Fruit fly (Drosophila melanogaster) whole organism, embryonic: Measurements from ENCODE around the gene GXIVsPLA2.

Source experiments
- CG11723 ChIP-seq: fragments of 200-800 bp; sonication (Bioruptor generic); optimal IDR thresholded peaks from 2 replicates; lab custom pipeline; 2017; ENCODE audit warnings: missing biosample characterization, mild to moderate bottlenecking, missing genetic modification characterization
- CG13424 ChIP-seq: fragments of 200-800 bp; sonication (Bioruptor generic); optimal IDR thresholded peaks from 2 replicates; lab custom pipeline; 2019; ENCODE audit warnings: missing biosample characterization, mild to moderate bottlenecking, missing genetic modification characterization, moderate library complexity
- CG14441 ChIP-seq: fragments of 200-800 bp; sonication (Bioruptor generic); IDR thresholded peaks from 2 replicates; pipeline ENCODE4 v1.3.6; 2022; ENCODE audit warnings: missing biosample characterization, missing genetic modification characterization
- CG14965 ChIP-seq: fragments of 200-800 bp; sonication (Bioruptor generic); optimal IDR thresholded peaks from 2 replicates; lab custom pipeline; 2016; ENCODE audit warnings: missing biosample characterization, missing genetic modification characterization, borderline replicate concordance
- CG1603 ChIP-seq: fragments of 200-800 bp; sonication (Bioruptor generic); optimal IDR thresholded peaks from 2 replicates; lab custom pipeline; 2019; ENCODE audit warnings: missing biosample characterization, mild to moderate bottlenecking, missing genetic modification characterization, moderate library complexity
- CG2116 ChIP-seq: fragments of 200-800 bp; sonication (Bioruptor generic); optimal IDR thresholded peaks from 3 replicates; lab custom pipeline; 2018; ENCODE audit warnings: missing biosample characterization, mild to moderate bottlenecking, missing genetic modification characterization
- CG3065 ChIP-seq: fragments of 200-800 bp; sonication (Bioruptor generic); optimal IDR thresholded peaks from 2 replicates; lab custom pipeline; 2016; ENCODE audit warnings: missing biosample characterization, missing genetic modification characterization
- CG31224 ChIP-seq: fragments of 200-800 bp; sonication (Bioruptor generic); IDR thresholded peaks from 2 replicates; pipeline ENCODE4 v1.3.6; 2022; ENCODE audit warnings: missing biosample characterization, missing genetic modification characterization
- CG31365 ChIP-seq: fragments of 200-800 bp; sonication (Bioruptor generic); optimal IDR thresholded peaks from 2 replicates; lab custom pipeline; 2018; ENCODE audit warnings: missing biosample characterization, mild to moderate bottlenecking, missing genetic modification characterization
- CG33557 ChIP-seq: fragments of 200-800 bp; sonication (Bioruptor generic); optimal IDR thresholded peaks from 2 replicates; lab custom pipeline; 2019; ENCODE audit warnings: missing biosample characterization, mild to moderate bottlenecking, missing genetic modification characterization, moderate library complexity
- CG4328 ChIP-seq: fragments of 200-800 bp; sonication (Bioruptor generic); optimal IDR thresholded peaks from 3 replicates; lab custom pipeline; 2017; ENCODE audit warnings: missing biosample characterization, missing genetic modification reagents, missing genetic modification characterization
- CG4707 ChIP-seq: fragments of 200-800 bp; sonication (Bioruptor generic); optimal IDR thresholded peaks from 2 replicates; lab custom pipeline; 2018; ENCODE audit warnings: missing biosample characterization, mild to moderate bottlenecking, missing genetic modification characterization, moderate library complexity
- CG6854 ChIP-seq: fragments of 200-800 bp; sonication (Bioruptor generic); optimal IDR thresholded peaks from 3 replicates; lab custom pipeline; 2017; ENCODE audit warnings: missing biosample characterization, mild to moderate bottlenecking, missing genetic modification characterization
- CG8089 ChIP-seq: fragments of 200-800 bp; sonication (Bioruptor generic); optimal IDR thresholded peaks from 3 replicates; lab custom pipeline; 2016; ENCODE audit warnings: missing biosample characterization, missing genetic modification characterization
- CTCF ChIP-seq: fragments of 200-800 bp; sonication (Bioruptor generic); optimal IDR thresholded peaks from 2 replicates; lab custom pipeline; 2017; ENCODE audit warnings: missing biosample characterization, mild to moderate bottlenecking, missing genetic modification characterization, moderate library complexity
- Dbx ChIP-seq: fragments of 200-800 bp; sonication (Bioruptor generic); IDR thresholded peaks from 3 replicates; pipeline ENCODE4 v1.3.6; 2022; ENCODE audit warnings: missing biosample characterization, missing genetic modification characterization
- Fer1 ChIP-seq: fragments of 200-800 bp; sonication (Bioruptor generic); optimal IDR thresholded peaks from 2 replicates; lab custom pipeline; 2017; ENCODE audit warnings: missing biosample characterization, mild to moderate bottlenecking, missing genetic modification characterization
- HmgZ ChIP-seq: fragments of 200-800 bp; sonication (Bioruptor generic); optimal IDR thresholded peaks from 2 replicates; lab custom pipeline; 2018; ENCODE audit warnings: missing biosample characterization, mild to moderate bottlenecking, missing genetic modification characterization
- Hmr ChIP-seq: fragments of 200-800 bp; sonication (Bioruptor generic); optimal IDR thresholded peaks from 3 replicates; lab custom pipeline; 2017; ENCODE audit warnings: mild to moderate bottlenecking, missing biosample characterization, missing genetic modification reagents, missing genetic modification characterization
- Max ChIP-seq: fragments of 200-800 bp; sonication (Bioruptor generic); optimal IDR thresholded peaks from 2 replicates; lab custom pipeline; 2016; ENCODE audit warnings: missing biosample characterization, mild to moderate bottlenecking, missing genetic modification characterization
- NfI ChIP-seq: fragments of 200-800 bp; sonication (Bioruptor generic); optimal IDR thresholded peaks from 3 replicates; lab custom pipeline; 2018; ENCODE audit warnings: missing biosample characterization, mild to moderate bottlenecking, missing genetic modification characterization, moderate library complexity
- PHDP ChIP-seq: fragments of 200-800 bp; sonication (Bioruptor generic); optimal IDR thresholded peaks from 3 replicates; lab custom pipeline; 2018; ENCODE audit warnings: missing biosample characterization, mild to moderate bottlenecking, missing genetic modification characterization, moderate library complexity
- Poxn ChIP-seq: fragments of 200-800 bp; sonication (Bioruptor generic); IDR thresholded peaks from 2 replicates; pipeline ENCODE4 v1.3.6; 2022; ENCODE audit warnings: missing biosample characterization, missing genetic modification characterization
- Sox100B ChIP-seq: fragments of 200-800 bp; sonication (Bioruptor generic); optimal IDR thresholded peaks from 3 replicates; lab custom pipeline; 2018; ENCODE audit warnings: missing biosample characterization, mild to moderate bottlenecking, missing genetic modification characterization
- Usf ChIP-seq: fragments of 200-800 bp; sonication (Bioruptor generic); optimal IDR thresholded peaks from 2 replicates; lab custom pipeline; 2017; ENCODE audit warnings: missing genotype, missing biosample characterization, missing genetic modification characterization
- Xrp1 ChIP-seq: fragments of 200-800 bp; sonication (Bioruptor generic); IDR thresholded peaks from 2 replicates; pipeline ENCODE4 v1.3.6; 2022; ENCODE audit warnings: missing biosample characterization, missing genetic modification characterization
- amos ChIP-seq: fragments of 200-800 bp; sonication (Bioruptor generic); IDR thresholded peaks from 2 replicates; pipeline ENCODE4 v1.3.6; 2022; ENCODE audit warnings: missing biosample characterization, missing genetic modification characterization; ENCODE audit not compliant: partially characterized antibody
- ap ChIP-seq: fragments of 200-800 bp; sonication (Bioruptor generic); IDR thresholded peaks from 2 replicates; pipeline ENCODE4 v1.3.6; 2022; ENCODE audit warnings: missing biosample characterization, missing genetic modification characterization
- ase ChIP-seq: fragments of 200-800 bp; sonication (Bioruptor generic); IDR thresholded peaks from 3 replicates; pipeline ENCODE4 v1.3.6; 2022; ENCODE audit warnings: missing biosample characterization, missing genetic modification characterization
- az2 ChIP-seq: fragments of 200-800 bp; sonication (Bioruptor generic); optimal IDR thresholded peaks from 3 replicates; lab custom pipeline; 2016; ENCODE audit warnings: missing biosample characterization, missing genetic modification characterization
- chif ChIP-seq, 2 experiments: fragments of 200-800 bp; sonication (Bioruptor generic); optimal IDR thresholded peaks; 3 replicates each; lab custom pipeline; 2016; ENCODE audit warnings: missing biosample characterization in 2 of 2, missing genetic modification characterization in 2 of 2
- chinmo ChIP-seq: fragments of 200-800 bp; sonication (Bioruptor generic); IDR thresholded peaks from 4 replicates; pipeline ENCODE4 v1.3.6; 2022; ENCODE audit warnings: missing biosample characterization, missing genetic modification characterization; ENCODE audit not compliant: partially characterized antibody
- ci ChIP-seq: fragments of 200-800 bp; sonication (Bioruptor generic); IDR thresholded peaks from 3 replicates; pipeline ENCODE4 v1.3.6; 2022; ENCODE audit warnings: missing biosample characterization, missing genetic modification characterization
- ems ChIP-seq: fragments of 200-800 bp; sonication (Bioruptor generic); optimal IDR thresholded peaks from 3 replicates; lab custom pipeline; 2016; ENCODE audit warnings: missing biosample characterization, missing genetic modification characterization
- fu2 ChIP-seq: fragments of 200-800 bp; sonication (Bioruptor generic); optimal IDR thresholded peaks from 2 replicates; lab custom pipeline; 2016; ENCODE audit warnings: missing biosample characterization, missing genetic modification characterization
- grn ChIP-seq: fragments of 200-800 bp; sonication (Bioruptor generic); optimal IDR thresholded peaks from 3 replicates; lab custom pipeline; 2017; ENCODE audit warnings: missing biosample characterization, missing genetic modification characterization
- gsb ChIP-seq: fragments of 200-800 bp; sonication (Bioruptor generic); IDR thresholded peaks from 2 replicates; pipeline ENCODE4 v1.3.6; 2022; ENCODE audit warnings: missing biosample characterization, missing genetic modification characterization
- gsb-n ChIP-seq: fragments of 200-800 bp; sonication (Bioruptor generic); optimal IDR thresholded peaks from 3 replicates; lab custom pipeline; 2018; ENCODE audit warnings: missing biosample characterization, mild to moderate bottlenecking, missing genetic modification characterization
- h ChIP-seq: fragments of >200 bp; optimal IDR thresholded peaks from 2 replicates; lab custom pipeline; 2017
- ham ChIP-seq: fragments of 200-800 bp; sonication (Bioruptor generic); IDR thresholded peaks from 2 replicates; pipeline ENCODE4 v1.3.6; 2022; ENCODE audit warnings: missing biosample characterization, missing genetic modification characterization
- inv ChIP-seq: fragments of 200-800 bp; sonication (Bioruptor generic); IDR thresholded peaks from 2 replicates; pipeline ENCODE4 v1.3.6; 2022; ENCODE audit warnings: missing biosample characterization, missing genetic modification characterization; ENCODE audit not compliant: partially characterized antibody
- jing ChIP-seq: fragments of 200-800 bp; sonication (Bioruptor generic); optimal IDR thresholded peaks from 2 replicates; lab custom pipeline; 2018; ENCODE audit warnings: missing biosample characterization, mild to moderate bottlenecking, missing genetic modification characterization
- lab ChIP-seq: fragments of 200-800 bp; sonication (Bioruptor generic); optimal IDR thresholded peaks from 3 replicates; lab custom pipeline; 2017; ENCODE audit warnings: missing biosample characterization, missing genetic modification characterization, mild to moderate bottlenecking, moderate library complexity, missing genetic modification reagents
- mirr ChIP-seq: fragments of 200-800 bp; sonication (Bioruptor generic); optimal IDR thresholded peaks from 3 replicates; lab custom pipeline; 2018; ENCODE audit warnings: missing biosample characterization, mild to moderate bottlenecking, missing genetic modification characterization
- oc ChIP-seq: fragments of 200-800 bp; sonication (Bioruptor generic); optimal IDR thresholded peaks from 2 replicates; lab custom pipeline; 2018; ENCODE audit warnings: missing biosample characterization, mild to moderate bottlenecking, missing genetic modification characterization, moderate library complexity
- row ChIP-seq: fragments of 200-800 bp; sonication (Bioruptor generic); IDR thresholded peaks from 3 replicates; pipeline ENCODE4 v1.3.6; 2022; ENCODE audit warnings: missing biosample characterization, missing genetic modification characterization
- slp2 ChIP-seq: fragments of 200-800 bp; sonication (Bioruptor generic); optimal IDR thresholded peaks from 2 replicates; lab custom pipeline; 2016; ENCODE audit warnings: missing biosample characterization, missing genetic modification characterization
- sna ChIP-seq: fragments of 200-800 bp; sonication (Bioruptor generic); IDR thresholded peaks from 2 replicates; pipeline ENCODE4 v1.3.6; 2022; ENCODE audit warnings: missing biosample characterization, missing genetic modification characterization; ENCODE audit not compliant: partially characterized antibody
- sob ChIP-seq: fragments of 200-800 bp; sonication (Bioruptor generic); IDR thresholded peaks from 2 replicates; pipeline ENCODE4 v1.3.6; 2022; ENCODE audit warnings: missing biosample characterization, missing genetic modification characterization
- trem ChIP-seq: fragments of 200-800 bp; optimal IDR thresholded peaks from 3 replicates; lab custom pipeline; 2019; ENCODE audit warnings: missing biosample characterization, mild to moderate bottlenecking, missing genetic modification characterization, moderate library complexity
- wor ChIP-seq: fragments of 200-800 bp; sonication (Bioruptor generic); IDR thresholded peaks from 2 replicates; pipeline ENCODE4 v1.3.6; 2022; ENCODE audit warnings: missing biosample characterization, missing genetic modification characterization

Gene GXIVsPLA2

DNA sequence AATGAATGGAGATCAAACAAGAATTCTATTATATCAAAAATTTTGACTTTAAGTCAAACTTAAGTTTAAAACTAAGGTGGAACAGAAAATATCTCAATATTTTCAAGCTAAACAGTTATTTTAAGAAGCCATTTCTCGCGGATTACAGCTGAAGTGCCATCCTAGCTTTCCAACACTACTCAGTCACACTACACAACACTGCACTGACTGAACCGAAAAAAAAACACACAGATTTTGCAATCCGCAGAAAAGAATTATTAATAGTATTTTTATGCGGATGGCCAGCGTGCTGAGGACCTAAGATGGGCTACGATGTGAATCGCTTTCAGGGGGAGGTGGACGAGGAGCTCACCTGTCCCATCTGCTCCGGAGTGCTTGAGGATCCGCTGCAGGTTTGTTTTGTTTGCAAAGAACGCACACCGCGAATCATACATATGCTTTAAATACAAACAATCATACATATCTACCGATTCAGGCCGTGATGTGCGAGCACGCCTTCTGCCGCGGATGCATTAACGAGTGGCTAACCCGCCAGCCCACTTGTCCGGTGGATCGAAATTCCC is 1.6 kb downstream of the GXIVsPLA2 start, which contains the start of gene elgi (continued):
- TF ChIP-seq CG6854 (no peak), wor (GFP tag; lab: Robert Waterston, UW) (no peak), PHDP (tag; lab: Kevin White, UChicago) (peak; percentile 34), grn (GFP tag; lab: Kevin White, UChicago) (no peak), NfI (GFP tag; lab: Kevin White, UChicago) (peak; percentile 68), CG4328 (GFP tag; lab: Kevin White, UChicago) (peak; percentile 24), CTCF (GFP tag; lab: Kevin White, UChicago) (no peak), ham (GFP tag; lab: Robert Waterston, UW) (no peak), CG8089 (GFP tag; lab: Kevin White, UChicago) (peak; percentile 20), chif (GFP tag; optimal IDR thresholded peaks at IDR 0.05; lab: Kevin White, UChicago) (peak; percentile 35 to 63), oc (tag; lab: Kevin White, UChicago) (peak; percentile 59), Max (GFP tag; lab: Kevin White, UChicago) (peak; percentile 43), ems (peak; percentile 47), ap (GFP tag; lab: Robert Waterston, UW) (no peak), sob (GFP tag; lab: Robert Waterston, UW) (peak; percentile 83), chinmo (GFP tag; lab: Robert Waterston, UW) (0 out of 4 replicates have a peak, but pooled peaks have one; percentile 11), gsb-n (tag; lab: Kevin White, UChicago) (no peak), CG13424 (tag; lab: Kevin White, UChicago) (peak; percentile 3), HmgZ (tag; lab: Kevin White, UChicago) (peak; percentile 72), sna (no peak), Poxn (GFP tag; lab: Robert Waterston, UW) (no peak), jing (no peak), mirr (GFP tag; lab: Kevin White, UChicago) (peak; percentile 47), Usf (no peak), h (no peak), Hmr (peak; percentile 57), row (GFP tag; lab: Robert Waterston, UW) (peak; percentile 84), Sox100B (no peak), ase (GFP tag; lab: Robert Waterston, UW) (no peak), Dbx (GFP tag; lab: Robert Waterston, UW) (peak; percentile 75; the same call in 1 of the 3 replicates), ci (GFP tag; lab: Robert Waterston, UW) (peak; percentile 64; the same call in 2 of the 3 replicates), CG1603 (tag; lab: Kevin White, UChicago) (no peak), fu2 (GFP tag; lab: Kevin White, UChicago) (peak; percentile 58), gsb (GFP tag; lab: Robert Waterston, UW) (0 out of 2 replicates have a peak, but pooled peaks have one; percentile 24), az2 (GFP tag; lab: Kevin White, UChicago) (peak; percentile 36), trem (tag; lab: Kevin White, UChicago) (peak; percentile 18), CG11723 (GFP tag; lab: Kevin White, UChicago) (no peak), amos (GFP tag; lab: Robert Waterston, UW) (peak; percentile 18; the same call in 1 of the 2 replicates), CG31224 (GFP tag; lab: Robert Waterston, UW) (no peak), CG4707 (GFP tag; lab: Kevin White, UChicago) (no peak), Xrp1 (GFP tag; lab: Robert Waterston, UW) (peak; percentile 65), CG31365 (tag; lab: Kevin White, UChicago) (no peak), slp2 (GFP tag; lab: Kevin White, UChicago) (no peak), CG14965 (GFP tag; lab: Kevin White, UChicago) (no peak), Fer1 (GFP tag; lab: Kevin White, UChicago) (peak; percentile 52), CG14441 (GFP tag; lab: Robert Waterston, UW) (peak; percentile 45; the same call in 1 of the 2 replicates), inv (GFP tag; lab: Robert Waterston, UW) (no peak), CG2116 (GFP tag; lab: Kevin White, UChicago) (peak; percentile 23), CG33557 (GFP tag; lab: Kevin White, UChicago) (peak; percentile 30), lab (peak; percentile 73), CG3065 (GFP tag; lab: Kevin White, UChicago) (no peak)
